Worm (Caenorhabditis elegans) whole organism, young adult: ENCODE results near the gene mec-10.

Experiments used
- K12H6.12 ChIP-seq: fragments of 200-800 bp; sonication (Bioruptor generic); optimal IDR thresholded peaks from 2 replicates; lab custom pipeline; 2018; ENCODE audit warnings: mild to moderate bottlenecking, missing genetic modification characterization, missing compliant biosample characterization
- ama-1 ChIP-seq, 3 experiments: fragments of 150-350 bp in 1 of 3; sonication (generic microtip) in 2 of 3; optimal IDR thresholded peaks; 2 replicates each; lab custom pipeline; 2014 to 2018; ENCODE audit warnings: missing biosample characterization in 2 of 3, missing genetic modification characterization in 2 of 3, missing genetic modification reagents in 2 of 3
- gei-17 ChIP-seq: fragments of 200-800 bp; sonication (Bioruptor generic); optimal IDR thresholded peaks from 2 replicates; lab custom pipeline; 2018; ENCODE audit warnings: mild to moderate bottlenecking, missing genetic modification characterization, missing compliant biosample characterization
- lir-1 ChIP-seq: fragments of 200-800 bp; sonication (Bioruptor generic); conservative IDR thresholded peaks from 2 replicates; pipeline ENCODE4 v1.3.6; 2022; ENCODE audit warnings: missing genetic modification reagents, missing genetic modification characterization, missing compliant biosample characterization
- madf-8 ChIP-seq: fragments of 200-800 bp; sonication (Bioruptor generic); conservative IDR thresholded peaks from 2 replicates; pipeline ENCODE4 v1.3.6; 2022; ENCODE audit warnings: missing genetic modification reagents, missing genetic modification characterization, missing compliant biosample characterization
- nfyb-1 ChIP-seq: fragments of 200-800 bp; sonication (Bioruptor generic); IDR thresholded peaks from 2 replicates; pipeline ENCODE4 v1.3.6; 2022; ENCODE audit warnings: missing genetic modification reagents, missing genetic modification characterization, missing compliant biosample characterization
- nhr-179 ChIP-seq: sonication (generic microtip); optimal IDR thresholded peaks from 2 replicates; lab custom pipeline; 2016; ENCODE audit warnings: mild to moderate bottlenecking, missing genetic modification characterization, missing compliant biosample characterization
- sea-2 ChIP-seq: fragments of 200-800 bp; sonication (Bioruptor generic); IDR thresholded peaks from 2 replicates; pipeline ENCODE4 v1.3.6; 2022; ENCODE audit warnings: missing genetic modification characterization, missing compliant biosample characterization
- snpc-4 ChIP-seq, 5 experiments: fragments of 150-350 bp in 1 of 5; sonication (generic microtip) in 4 of 5; optimal IDR thresholded peaks; 2 replicates each; lab custom pipeline; 2014 to 2018; ENCODE audit warnings: missing genetic modification characterization in 5 of 5, missing biosample characterization in 3 of 5, antibody characterized with exemption in 2 of 5, mild to moderate bottlenecking in 2 of 5, missing compliant biosample characterization in 2 of 5, missing genotype in 2 of 5, moderate library complexity in 2 of 5, missing genetic modification reagents in 1 of 5
- tlf-1 ChIP-seq: fragments of 200-800 bp; sonication (Bioruptor generic); optimal IDR thresholded peaks from 2 replicates; lab custom pipeline; 2018; ENCODE audit warnings: mild to moderate bottlenecking, missing genetic modification characterization, missing compliant biosample characterization
- ztf-22 ChIP-seq: fragments of 200-800 bp; sonication (Bioruptor generic); optimal IDR thresholded peaks from 2 replicates; lab custom pipeline; 2018; ENCODE audit warnings: mild to moderate bottlenecking, missing genetic modification characterization, moderate library complexity, missing compliant biosample characterization

DNA sequence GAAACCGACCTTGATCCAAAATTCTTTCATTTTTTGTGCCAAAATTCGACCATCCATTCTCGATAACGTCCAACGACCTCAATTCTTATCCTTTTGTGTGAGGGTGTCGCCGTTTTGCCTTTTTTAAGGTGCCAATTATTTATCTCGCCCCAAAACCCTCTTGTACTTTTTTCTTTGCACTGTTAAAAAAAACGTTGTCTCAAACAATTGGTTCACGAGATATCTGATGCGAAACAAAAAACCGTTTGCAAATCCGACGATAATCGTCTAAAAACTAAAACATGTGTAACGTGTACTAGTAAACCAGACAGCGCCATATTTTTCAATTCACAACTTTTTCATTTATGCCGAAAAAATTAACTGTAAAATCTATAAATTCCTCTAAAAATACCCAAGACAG lies 12.8 kb downstream of the mec-10 start, which contains the start of gene F16F9.3:
- TF ChIP-seq nhr-179 (no peak), ztf-22 (GFP tag; lab: Kevin White, UChicago) (no peak), gei-17 (GFP tag; lab: Kevin White, UChicago) (no peak), tlf-1 (GFP tag; lab: Kevin White, UChicago) (no peak), madf-8 (GFP tag; lab: Robert Waterston, UW) (no peak), lir-1 (no peak), sea-2 (GFP tag; lab: Robert Waterston, UW) (no peak), ama-1 (optimal IDR thresholded peaks at IDR 0.05; lab: Kevin White, UChicago) (no peak), ama-1 (GFP tag; optimal IDR thresholded peaks at IDR 0.05; lab: Kevin White, UChicago) (no peak), nfyb-1 (GFP tag; lab: Robert Waterston, UW) (no peak), snpc-4 (GFP tag; optimal IDR thresholded peaks at IDR 0.05; lab: Kevin White, UChicago) (no peak), snpc-4 (tag; optimal IDR thresholded peaks at IDR 0.05; lab: Kevin White, UChicago) (no peak), K12H6.12 (tag; lab: Kevin White, UChicago) (no peak)
